Worm (Caenorhabditis elegans) whole organism, L3 larva: ENCODE results near the gene sre-21.

Experiments
- ama-1 ChIP-seq: fragments of 150-350 bp; optimal IDR thresholded peaks from 2 replicates; lab custom pipeline; 2018
- ceh-82 ChIP-seq: fragments of 150-350 bp; optimal IDR thresholded peaks from 2 replicates; lab custom pipeline; 2014; ENCODE audit warnings: missing biosample characterization, missing genetic modification characterization
- daf-12 ChIP-seq: fragments of 150-350 bp; optimal IDR thresholded peaks from 2 replicates; lab custom pipeline; 2014; ENCODE audit warnings: missing biosample characterization, missing genetic modification reagents, missing genetic modification characterization
- tbx-2 ChIP-seq: sonication (generic microtip); optimal IDR thresholded peaks from 2 replicates; lab custom pipeline; 2016; ENCODE audit warnings: mild to moderate bottlenecking, missing genetic modification characterization, missing compliant biosample characterization

ce11 chrV:17800538-17800937 is 27.5 kb upstream of the sre-21 start, which contains the start of gene srh-287:
- TF ChIP-seq ama-1 (lab: Kevin White, UChicago) (no peak), daf-12 (no peak), ceh-82 (tag; lab: Kevin White, UChicago) (no peak), tbx-2 (no peak)
